Worm (Caenorhabditis elegans): Measurements from ENCODE around the gene txt-6.

Gene txt-6

DNA sequence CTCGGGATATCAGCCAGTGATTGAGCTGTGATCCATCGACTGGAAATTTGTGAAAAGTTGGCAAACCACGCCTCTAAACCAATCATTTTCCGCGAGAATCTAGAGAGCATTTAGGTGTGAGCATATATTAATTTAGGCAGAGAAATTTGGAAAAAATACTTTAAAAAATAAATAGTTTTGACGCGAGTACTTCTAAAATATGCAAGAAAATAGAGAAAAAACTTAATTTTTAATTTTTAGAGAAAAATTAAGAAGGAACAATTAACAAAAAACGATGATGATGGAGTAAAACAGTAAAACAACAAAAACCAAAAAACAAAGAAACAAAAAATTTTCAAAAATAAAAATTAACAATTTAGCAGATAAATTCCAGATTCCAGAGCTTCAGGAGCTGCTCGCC, at the start of gene txt-6:
Gene txt-6 (minus strand): TSS at position 101 of the 400 bp plus-strand sequence.
- TF ChIP-seq hnd-1 (tag; optimal IDR thresholded peaks at IDR 0.05) (no peak), aly-1 (tag; optimal IDR thresholded peaks at IDR 0.05) (no peak)

DNA sequence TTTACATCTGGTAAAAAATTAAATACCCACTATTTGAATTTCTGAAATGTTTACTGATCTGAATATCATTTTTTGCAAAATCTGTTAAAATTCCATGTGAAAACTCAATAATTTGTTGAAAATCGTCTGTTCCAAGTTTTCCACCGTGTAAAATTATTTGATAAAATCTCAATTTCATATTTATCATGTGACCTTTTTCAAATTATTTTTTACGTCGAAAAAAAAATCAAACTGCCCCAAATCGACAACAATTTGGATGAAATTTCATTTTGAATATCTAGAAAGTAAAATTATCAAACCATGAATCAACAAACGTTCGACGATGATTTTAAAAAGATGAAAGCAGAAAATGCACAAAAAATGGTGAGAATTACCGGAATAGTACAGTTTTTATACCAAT, 48.4 kb upstream of the txt-6 start, which contains the start of gene F41F3.9:
Gene F41F3.9 (plus strand): TSS at position 301 of the 400 bp plus-strand sequence.
- TF ChIP-seq ceh-36 (tag; optimal IDR thresholded peaks at IDR 0.05) (no peak), tbx-37 (GFP tag; conservative IDR thresholded peaks at IDR 0.05) (no peak)

DNA sequence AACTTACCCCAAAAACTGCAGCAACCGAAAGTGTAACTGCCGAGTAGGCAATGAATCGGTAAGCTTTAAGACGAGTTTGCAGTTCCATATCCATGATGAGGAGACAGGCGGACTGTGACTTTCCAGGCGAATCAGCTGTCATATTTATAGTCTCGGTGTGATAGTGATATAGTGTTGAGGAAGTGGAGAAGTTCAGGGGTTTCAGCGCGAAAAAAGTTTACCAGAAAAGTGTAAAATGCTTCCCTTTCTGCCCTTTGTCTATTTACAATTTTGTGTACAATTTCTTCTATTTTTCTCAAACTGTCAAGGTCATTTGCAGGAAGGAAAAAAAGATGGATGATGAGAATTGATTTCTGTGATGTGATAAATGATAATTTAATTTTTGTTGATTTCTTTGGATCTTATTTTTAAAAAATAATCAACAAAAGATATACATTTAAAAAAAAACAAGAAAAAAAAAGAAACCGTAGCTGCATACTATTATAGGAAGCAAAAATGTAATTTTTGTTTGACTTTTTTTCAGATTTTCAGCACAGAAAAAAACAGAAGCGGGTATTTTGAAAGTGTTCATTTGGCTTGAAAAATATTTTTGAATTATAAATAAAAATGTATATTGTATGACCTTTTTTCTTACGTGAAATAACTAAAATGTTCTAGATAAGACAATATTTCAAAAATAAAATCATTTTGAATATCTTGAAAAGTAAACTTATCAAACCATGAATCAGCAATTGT, 47.3 kb upstream of the txt-6 start, which contains the start of the genes col-139 and F41F3.1:
Gene col-139 (minus strand): TSS at position 101 of the 735 bp plus-strand sequence.
Gene F41F3.1 (plus strand): TSS at position 685 of the 735 bp plus-strand sequence.
- no peak for TF ChIP-seq ceh-36 (tag; optimal IDR thresholded peaks at IDR 0.05)
- no peak for TF ChIP-seq B0310.2 (tag; optimal IDR thresholded peaks at IDR 0.05)
- no peak for TF ChIP-seq hnd-1 (tag; optimal IDR thresholded peaks at IDR 0.05)
- TF ChIP-seq hmbx-1 (tag; optimal IDR thresholded peaks at IDR 0.05): no peak
- no peak for TF ChIP-seq ceh-13 (GFP tag; optimal IDR thresholded peaks at IDR 0.05)
- no peak for TF ChIP-seq ama-1 (optimal IDR thresholded peaks at IDR 0.05)
- TF ChIP-seq aly-1 (tag; optimal IDR thresholded peaks at IDR 0.05): no peak
- TF ChIP-seq F13C5.2 (tag; optimal IDR thresholded peaks at IDR 0.05): no peak
- TF ChIP-seq hmg-4 (GFP tag; optimal IDR thresholded peaks at IDR 0.05): no peak
- TF ChIP-seq flt-1 (GFP tag; IDR thresholded peaks at IDR 0.05): no peak
- no peak for TF ChIP-seq tra-4 (tag; optimal IDR thresholded peaks at IDR 0.05)
- TF ChIP-seq sea-1 (GFP tag; conservative IDR thresholded peaks at IDR 0.05): no peak
- TF ChIP-seq tbx-11 (GFP tag; IDR thresholded peaks at IDR 0.05): no peak
- TF ChIP-seq tbx-37 (GFP tag; conservative IDR thresholded peaks at IDR 0.05): no peak
- TF ChIP-seq scrt-1 (GFP tag; IDR thresholded peaks at IDR 0.05): no peak

DNA sequence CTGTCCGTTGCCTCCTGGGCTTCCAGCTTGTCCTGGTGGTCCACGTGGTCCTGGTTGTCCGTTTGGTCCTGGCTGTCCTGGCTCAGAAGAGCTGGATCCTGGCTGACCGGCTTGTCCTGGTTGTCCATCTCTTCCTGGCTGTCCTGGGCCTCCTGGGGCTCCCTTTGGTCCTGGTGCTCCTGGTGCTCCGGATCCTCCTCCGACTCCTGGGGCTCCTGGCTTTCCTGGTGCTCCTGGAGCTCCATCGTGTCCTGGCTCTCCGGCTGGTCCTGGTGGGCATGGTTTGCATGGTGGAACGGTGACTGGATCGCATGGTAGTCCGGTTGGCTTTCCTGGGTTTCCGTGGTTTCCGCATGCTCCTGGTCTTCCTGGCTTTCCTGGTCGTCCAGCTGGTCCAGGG, 46.4 kb upstream of the txt-6 start:
- TF ChIP-seq scrt-1 (GFP tag; IDR thresholded peaks at IDR 0.05) (no peak), tbx-37 (GFP tag; conservative IDR thresholded peaks at IDR 0.05) (no peak), ceh-13 (GFP tag; optimal IDR thresholded peaks at IDR 0.05) (no peak), pes-1 (GFP tag; IDR thresholded peaks at IDR 0.05) (no peak), sea-1 (GFP tag; conservative IDR thresholded peaks at IDR 0.05) (no peak), ets-7 (tag; optimal IDR thresholded peaks at IDR 0.05) (no peak)

DNA sequence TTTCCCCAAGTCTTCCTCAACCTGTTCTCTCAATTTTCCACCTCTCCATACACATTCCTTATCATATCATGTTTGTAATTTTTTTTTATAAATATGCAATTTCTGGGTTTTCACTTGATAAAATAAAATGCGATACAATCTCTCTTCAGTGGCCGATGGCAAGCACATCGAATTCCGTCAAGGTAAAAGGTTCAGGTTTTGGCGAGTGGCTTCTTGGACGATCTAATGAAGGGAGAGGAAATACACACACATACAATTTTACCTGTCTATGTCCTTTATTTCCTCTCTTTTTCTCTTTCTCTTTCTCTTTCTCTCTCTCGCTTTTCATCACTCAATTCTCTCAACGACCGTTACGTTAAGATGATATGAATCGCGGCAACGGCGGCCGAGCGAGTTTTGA, 44.8 kb upstream of the txt-6 start:
- no peak for TF ChIP-seq F13C5.2 (tag; optimal IDR thresholded peaks at IDR 0.05)
- TF ChIP-seq scrt-1 (GFP tag; IDR thresholded peaks at IDR 0.05): no peak
- no peak for TF ChIP-seq aly-1 (tag; optimal IDR thresholded peaks at IDR 0.05)
- TF ChIP-seq B0310.2 (tag; optimal IDR thresholded peaks at IDR 0.05): no peak
- TF ChIP-seq hnd-1 (tag; optimal IDR thresholded peaks at IDR 0.05): no peak
- TF ChIP-seq ceh-13 (GFP tag; optimal IDR thresholded peaks at IDR 0.05): no peak
- no peak for TF ChIP-seq ama-1 (optimal IDR thresholded peaks at IDR 0.05)
- no peak for TF ChIP-seq tbx-11 (GFP tag; IDR thresholded peaks at IDR 0.05)
- TF ChIP-seq ceh-36 (tag; optimal IDR thresholded peaks at IDR 0.05): no peak

DNA sequence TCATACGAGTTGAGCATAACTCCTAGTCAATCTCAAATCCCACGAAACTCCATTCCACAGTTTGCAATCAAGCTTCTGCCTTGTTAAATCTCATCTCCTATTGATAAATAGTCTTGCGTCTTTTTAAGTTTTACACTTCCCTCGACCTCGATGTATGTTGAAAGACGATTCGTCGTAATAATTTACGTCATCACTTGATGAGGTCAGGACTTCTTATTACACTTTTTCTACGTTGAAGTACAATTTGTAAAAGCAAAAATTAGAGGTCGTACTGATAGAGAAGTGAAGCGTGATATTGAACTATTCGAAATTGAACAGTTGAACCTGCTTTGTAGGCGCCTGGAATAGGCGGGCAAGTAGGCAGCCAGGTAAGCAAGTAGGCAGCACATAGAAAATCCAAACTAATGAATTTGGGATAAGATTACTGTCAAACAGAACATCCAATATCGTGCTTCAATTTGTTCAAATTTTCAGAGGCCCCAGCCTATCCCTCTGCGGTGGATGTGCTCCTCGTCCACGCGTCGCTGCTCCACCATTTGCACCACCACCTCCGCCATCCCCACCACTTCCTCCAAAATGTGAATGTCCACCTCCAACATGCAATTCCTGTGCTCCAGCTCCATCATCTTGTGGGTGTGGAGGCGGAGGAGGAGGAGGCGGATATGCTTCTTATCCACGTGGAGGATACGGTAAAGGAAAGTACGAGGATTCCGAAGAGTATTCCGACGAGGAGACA, 43.1 kb upstream of the txt-6 start:
- TF ChIP-seq flt-1 (GFP tag; IDR thresholded peaks at IDR 0.05) (no peak), hnd-1 (tag; optimal IDR thresholded peaks at IDR 0.05) (no peak), sea-1 (GFP tag; conservative IDR thresholded peaks at IDR 0.05) (no peak), ceh-13 (GFP tag; optimal IDR thresholded peaks at IDR 0.05) (no peak), ama-1 (optimal IDR thresholded peaks at IDR 0.05) (no peak), ceh-36 (tag; optimal IDR thresholded peaks at IDR 0.05) (no peak), scrt-1 (GFP tag; IDR thresholded peaks at IDR 0.05) (no peak), tbx-11 (GFP tag; IDR thresholded peaks at IDR 0.05) (no peak), tbx-37 (GFP tag; conservative IDR thresholded peaks at IDR 0.05) (no peak), hmbx-1 (tag; optimal IDR thresholded peaks at IDR 0.05) (no peak), ets-7 (tag; optimal IDR thresholded peaks at IDR 0.05) (no peak), hmg-4 (GFP tag; optimal IDR thresholded peaks at IDR 0.05) (no peak), F13C5.2 (tag; optimal IDR thresholded peaks at IDR 0.05) (no peak), aly-1 (tag; optimal IDR thresholded peaks at IDR 0.05) (no peak), pes-1 (GFP tag; IDR thresholded peaks at IDR 0.05) (no peak), B0310.2 (tag; optimal IDR thresholded peaks at IDR 0.05) (no peak), tra-4 (tag; optimal IDR thresholded peaks at IDR 0.05) (no peak)

DNA sequence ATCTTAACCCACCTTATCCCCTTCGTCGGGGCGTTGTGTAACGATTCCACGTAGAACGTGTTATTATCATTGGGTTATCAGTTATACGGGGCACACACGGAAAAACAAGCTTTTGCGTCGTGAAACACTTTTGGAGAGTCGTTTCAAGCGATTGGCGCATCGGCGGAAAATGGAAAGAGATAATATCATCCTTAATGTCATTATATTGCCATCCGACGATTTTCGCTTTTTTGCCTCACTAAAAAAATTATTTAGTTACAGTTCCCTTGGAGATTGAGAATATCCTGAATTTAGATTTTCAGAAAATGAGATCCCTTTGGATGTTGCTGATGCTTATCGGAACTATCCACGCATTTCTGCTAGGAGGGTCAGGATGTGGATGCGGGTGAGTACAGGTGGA, 41.8 kb upstream of the txt-6 start, which contains the start of gene F41F3.8:
Gene F41F3.8 (plus strand): TSS at position 301 of the 400 bp plus-strand sequence.
- TF ChIP-seq pes-1 (GFP tag; IDR thresholded peaks at IDR 0.05) (no peak), ceh-13 (GFP tag; optimal IDR thresholded peaks at IDR 0.05) (no peak), scrt-1 (GFP tag; IDR thresholded peaks at IDR 0.05) (no peak), hmbx-1 (tag; optimal IDR thresholded peaks at IDR 0.05) (no peak), ama-1 (optimal IDR thresholded peaks at IDR 0.05) (no peak), tbx-37 (GFP tag; conservative IDR thresholded peaks at IDR 0.05) (no peak), F13C5.2 (tag; optimal IDR thresholded peaks at IDR 0.05) (no peak), B0310.2 (tag; optimal IDR thresholded peaks at IDR 0.05) (no peak), tbx-11 (GFP tag; IDR thresholded peaks at IDR 0.05) (no peak), sea-1 (GFP tag; conservative IDR thresholded peaks at IDR 0.05) (no peak), hnd-1 (tag; optimal IDR thresholded peaks at IDR 0.05) (no peak), flt-1 (GFP tag; IDR thresholded peaks at IDR 0.05) (no peak)

All from whole organism, early embryonic.